Fruit fly (Drosophila melanogaster) whole organism, prepupa: ENCODE results near the gene CG31115.

Experiments used
- CG10631 ChIP-seq: fragments of 200-800 bp; sonication (Bioruptor generic); optimal IDR thresholded peaks from 2 replicates; lab custom pipeline; 2016; ENCODE audit warnings: missing biosample characterization, missing genetic modification characterization
- CG8119 ChIP-seq: fragments of 200-800 bp; sonication (Bioruptor generic); IDR thresholded peaks from 3 replicates; pipeline ENCODE4 v1.3.6; 2022; ENCODE audit warnings: missing biosample characterization, missing genetic modification characterization
- CG9139 ChIP-seq: fragments of 200-800 bp; sonication (Bioruptor generic); optimal IDR thresholded peaks from 3 replicates; lab custom pipeline; 2017; ENCODE audit warnings: missing biosample characterization, mild to moderate bottlenecking, missing genetic modification characterization
- Ets96B ChIP-seq: fragments of 200-800 bp; optimal IDR thresholded peaks from 2 replicates; lab custom pipeline; 2019; ENCODE audit warnings: missing biosample characterization, mild to moderate bottlenecking, missing genetic modification characterization, moderate library complexity
- spab ChIP-seq: fragments of 200-800 bp; sonication (Bioruptor generic); optimal IDR thresholded peaks from 2 replicates; lab custom pipeline; 2017; ENCODE audit warnings: missing biosample characterization, mild to moderate bottlenecking, missing genetic modification characterization, missing genetic modification reagents

dm6 chr3R:25047504-25047903 lies 10.8 kb downstream of the CG31115 start, which contains the start of gene CG11790:
- TF ChIP-seq CG8119 (GFP tag; lab: Robert Waterston, UW) (no peak), spab (GFP tag; lab: Kevin White, UChicago) (no peak), CG10631 (no peak), Ets96B (tag; lab: Kevin White, UChicago) (no peak), CG9139 (GFP tag; lab: Kevin White, UChicago) (no peak)
